Worm (Caenorhabditis elegans): ENCODE results near the gene basl-1.

- TF ChIP-seq atf-7 (tag; optimal IDR thresholded peaks at IDR 0.05): no peak
- TF ChIP-seq F57A8.1 (GFP tag; optimal IDR thresholded peaks at IDR 0.05): no peak
Measured at ce11 chrIII:5588746-5589145, 26.0 kb upstream of the basl-1 start.

All from whole organism, young adult.